Fruit fly (Drosophila melanogaster) Kc167 (cell line): ENCODE results near the gene CG13108.

Experiments used
- Myc ChIP-seq: fragments of >200 bp; optimal IDR thresholded peaks from 2 replicates; lab custom pipeline; 2017; ENCODE audit warnings: missing external identifiers
- Sin3A ChIP-seq: fragments of >200 bp; optimal IDR thresholded peaks from 2 replicates; lab custom pipeline; 2018; ENCODE audit warnings: missing external identifiers
- h ChIP-seq: fragments of >200 bp; optimal IDR thresholded peaks from 3 replicates; lab custom pipeline; 2018; ENCODE audit warnings: missing external identifiers
- insv ChIP-seq: fragments of >200 bp; optimal IDR thresholded peaks from 3 replicates; lab custom pipeline; 2018; ENCODE audit warnings: missing external identifiers
- psq ChIP-seq: fragments of >200 bp; optimal IDR thresholded peaks from 2 replicates; lab custom pipeline; 2017; ENCODE audit warnings: missing external identifiers
- ttk ChIP-seq: sonication (Bioruptor generic); optimal IDR thresholded peaks from 2 replicates; lab custom pipeline; 2017; ENCODE audit warnings: missing external identifiers

Gene CG13108

DNA sequence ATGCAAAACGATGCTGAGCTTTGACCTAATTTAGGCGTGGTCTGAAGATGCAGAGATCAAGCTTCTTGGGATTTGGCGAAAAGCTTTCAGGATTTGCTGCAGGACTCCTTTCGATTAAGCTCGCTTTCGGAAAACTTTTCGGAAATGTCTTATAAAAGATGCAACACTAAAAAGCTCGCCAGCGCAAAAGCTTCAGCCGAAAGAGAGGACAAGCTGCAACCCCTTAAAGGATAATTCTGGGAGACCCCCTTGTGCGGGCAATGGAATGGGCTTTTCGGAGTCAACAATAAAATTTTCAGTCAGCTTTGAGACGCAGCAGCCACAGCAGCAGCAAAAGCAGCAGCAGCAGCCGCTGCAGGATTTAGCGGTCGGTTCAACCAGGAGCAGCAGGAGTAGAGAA, at the start of gene CG13108:
CG13108 (plus strand) TSS at position 301 of the 400 bp plus-strand sequence.
- TF ChIP-seq insv = no peak

DNA sequence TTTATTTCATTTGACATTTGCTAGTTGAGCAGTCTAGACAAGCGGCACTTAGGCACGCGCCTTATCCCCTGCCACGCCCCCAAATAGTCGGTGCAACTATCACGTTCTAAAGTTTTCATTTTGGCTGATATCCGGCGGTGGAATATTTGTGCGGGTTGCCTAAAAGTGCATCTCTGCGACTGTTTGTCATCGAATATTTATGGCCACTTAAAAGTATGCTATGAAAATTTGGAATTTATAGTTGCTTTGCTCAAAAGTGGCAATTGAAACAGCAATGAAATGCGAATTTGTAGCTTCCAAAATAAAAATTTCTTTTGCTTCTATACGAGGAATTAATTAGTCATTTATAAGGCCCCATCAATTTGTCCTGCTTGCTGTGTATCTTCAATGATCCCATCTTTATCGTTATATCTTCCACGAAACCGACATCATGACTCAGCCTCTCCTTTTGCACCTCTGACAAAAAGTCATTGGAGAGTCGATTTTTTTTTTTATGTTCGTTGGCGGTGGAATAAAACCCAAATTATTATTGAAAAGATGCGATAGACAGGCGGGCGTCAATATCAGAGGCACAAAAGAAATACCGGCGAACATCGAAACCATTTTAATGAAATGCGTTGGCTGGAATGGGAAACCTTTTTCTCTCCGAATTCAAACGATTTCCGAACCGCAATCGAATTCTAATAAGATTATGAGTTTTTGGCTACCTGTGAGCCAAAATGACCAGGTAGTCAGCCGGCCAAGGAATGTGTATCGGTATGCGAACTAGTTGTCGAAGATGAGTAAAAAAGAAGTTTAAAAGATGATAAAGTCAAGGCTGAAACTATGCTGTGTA, 43.3 kb upstream of the CG13108 start:
- TF ChIP-seq psq (lab: Kevin White, UChicago) = no peak
- TF ChIP-seq insv = no peak
- TF ChIP-seq ttk = no peak
- no peak for TF ChIP-seq Myc (lab: Kevin White, UChicago)
- no peak for TF ChIP-seq Sin3A

DNA sequence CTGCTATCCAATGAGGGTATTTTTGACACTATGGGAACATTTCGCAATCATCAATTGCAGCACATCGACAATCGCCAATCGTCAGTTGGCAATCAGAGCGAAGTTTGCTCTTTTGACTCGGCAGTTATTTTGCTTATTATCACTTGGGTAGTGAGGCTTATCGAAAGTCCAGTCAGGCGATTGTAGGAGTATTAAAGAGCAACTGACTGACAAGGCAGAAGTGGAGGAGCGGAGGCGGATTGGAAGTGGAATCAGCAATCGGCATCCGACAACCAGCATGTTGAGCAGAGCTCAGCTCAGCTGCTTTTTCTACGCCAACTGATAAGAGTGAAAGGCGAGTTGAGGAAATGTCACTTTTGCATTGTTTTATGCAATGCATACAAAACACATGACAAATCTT, 41.7 kb upstream of the CG13108 start:
- TF ChIP-seq ttk = no peak
- TF ChIP-seq Sin3A = no peak
- TF ChIP-seq insv = no peak
- TF ChIP-seq h (lab: Kevin White, UChicago) = no peak
- TF ChIP-seq Myc (lab: Kevin White, UChicago) = no peak
- no peak for TF ChIP-seq psq (lab: Kevin White, UChicago)

DNA sequence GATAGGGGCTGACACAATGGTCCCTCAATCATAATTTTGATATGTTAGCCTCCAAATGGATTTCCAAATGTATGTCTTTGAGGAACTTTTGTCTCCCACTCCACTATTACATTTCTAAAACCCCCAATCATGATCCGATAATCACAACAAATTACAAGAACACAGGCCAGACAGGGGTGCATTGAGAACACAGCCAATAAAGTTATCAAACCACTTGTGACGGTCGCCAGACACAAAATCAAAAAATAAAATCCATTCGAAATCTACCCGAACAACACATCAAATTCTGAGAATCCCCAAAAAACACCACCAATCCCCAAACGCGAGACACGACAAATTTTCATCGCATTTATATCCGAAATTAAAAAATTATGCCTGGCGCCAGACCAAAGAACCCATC, 40.3 kb upstream of the CG13108 start:
- TF ChIP-seq ttk (no peak), Sin3A (no peak), psq (lab: Kevin White, UChicago) (no peak)

DNA sequence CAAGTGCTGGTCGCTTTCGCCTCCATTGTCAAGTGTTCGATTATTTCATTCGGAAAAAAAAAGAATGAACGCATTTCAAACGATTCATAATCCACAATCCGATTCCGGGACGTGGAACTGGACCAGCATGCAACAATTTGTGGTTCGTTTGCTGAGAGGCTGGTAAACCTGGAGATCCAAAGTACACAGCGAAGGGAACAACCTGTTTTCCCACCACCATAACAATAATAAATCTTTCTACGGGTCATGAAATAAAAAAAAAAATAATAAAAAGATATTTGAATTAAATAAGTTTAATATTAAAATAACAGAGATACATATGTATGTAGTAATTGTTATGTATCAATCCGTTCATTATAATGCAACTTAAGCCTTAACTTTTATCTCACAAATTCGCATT, 39.6 kb upstream of the CG13108 start:
- TF ChIP-seq ttk (no peak), insv (no peak), Sin3A (no peak), Myc (lab: Kevin White, UChicago) (no peak), h (lab: Kevin White, UChicago) (no peak), psq (lab: Kevin White, UChicago) (no peak)

DNA sequence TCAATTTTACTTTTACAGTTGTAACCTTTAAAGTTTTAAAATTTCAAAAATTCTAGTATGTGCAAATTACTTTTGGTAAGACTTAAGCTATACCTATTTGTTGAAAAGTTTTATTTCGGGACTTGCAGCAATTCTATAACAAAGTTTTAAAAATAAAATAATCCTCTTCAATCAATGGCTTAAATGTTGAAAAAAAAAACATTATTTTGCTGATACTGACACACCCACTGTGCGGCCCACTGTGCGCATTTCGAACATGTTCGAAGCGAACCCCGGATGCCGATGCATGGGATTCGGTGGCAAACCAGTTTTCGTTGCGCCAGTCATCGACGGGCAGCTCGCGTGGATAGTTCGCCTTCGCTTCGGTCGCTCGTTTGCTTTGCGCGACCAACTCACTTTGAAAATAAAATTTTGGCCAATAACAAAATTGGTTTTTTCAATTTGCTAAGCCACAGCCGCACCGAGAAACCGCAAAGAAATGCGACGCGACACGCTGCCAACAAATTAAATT, 38.6 kb upstream of the CG13108 start, which contains the start of gene CG32982:
CG32982 (plus strand) TSS at position 320 of the 511 bp plus-strand sequence.
- TF ChIP-seq Sin3A (no peak), psq (lab: Kevin White, UChicago) (no peak), ttk (no peak)

DNA sequence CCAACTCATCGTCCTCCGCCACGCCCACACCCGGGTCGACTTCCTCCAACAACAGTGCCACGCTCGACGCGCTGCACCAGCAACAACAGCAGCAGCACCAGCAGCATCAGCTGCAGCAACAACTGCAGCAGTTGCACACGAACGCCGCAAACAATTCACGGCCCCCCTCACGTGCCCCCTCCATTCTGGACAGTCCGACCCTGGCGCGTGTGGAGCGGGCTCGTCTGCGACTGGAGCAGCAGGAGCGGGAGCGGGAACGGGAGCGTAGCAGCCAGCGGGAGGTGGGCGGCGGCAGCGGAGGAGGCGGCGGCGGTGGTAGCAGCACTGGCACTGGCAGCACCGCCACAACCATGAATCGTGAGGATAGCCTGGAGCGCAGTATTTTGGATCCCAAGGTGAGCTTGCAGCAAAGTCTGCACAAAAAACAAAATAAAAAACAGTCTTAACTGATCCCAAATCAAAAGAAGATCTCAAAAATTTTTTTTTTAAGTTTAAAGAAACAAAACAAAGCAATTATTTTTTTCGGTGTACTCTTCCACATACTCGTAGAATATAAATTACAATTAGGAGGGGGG, 36.9 kb upstream of the CG13108 start:
- no peak for TF ChIP-seq Sin3A
- TF ChIP-seq h (lab: Kevin White, UChicago) = no peak
- TF ChIP-seq Myc (lab: Kevin White, UChicago) = no peak
- no peak for TF ChIP-seq insv

DNA sequence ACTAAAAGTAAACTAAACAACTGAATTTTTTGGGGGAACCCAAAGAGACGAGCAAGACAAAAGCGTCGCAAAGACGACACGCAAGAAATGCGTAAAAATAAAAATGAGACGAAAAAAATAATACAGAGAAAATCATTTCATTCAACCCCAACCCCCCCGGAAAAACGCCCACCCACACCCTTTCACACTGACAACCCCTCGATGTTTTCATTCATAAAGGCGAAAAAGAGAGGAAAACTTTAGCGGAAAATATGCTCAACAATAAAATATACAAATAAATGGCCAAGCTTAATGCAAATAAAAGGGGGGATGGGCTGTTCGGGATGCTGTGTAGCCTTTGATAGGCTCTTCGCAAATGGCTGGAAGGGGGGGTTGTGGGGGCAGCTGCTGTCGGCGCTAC, 33.1 kb upstream of the CG13108 start:
- TF ChIP-seq h (lab: Kevin White, UChicago) (no peak), insv (no peak), ttk (no peak), psq (lab: Kevin White, UChicago) (no peak), Sin3A (no peak), Myc (lab: Kevin White, UChicago) (no peak)

DNA sequence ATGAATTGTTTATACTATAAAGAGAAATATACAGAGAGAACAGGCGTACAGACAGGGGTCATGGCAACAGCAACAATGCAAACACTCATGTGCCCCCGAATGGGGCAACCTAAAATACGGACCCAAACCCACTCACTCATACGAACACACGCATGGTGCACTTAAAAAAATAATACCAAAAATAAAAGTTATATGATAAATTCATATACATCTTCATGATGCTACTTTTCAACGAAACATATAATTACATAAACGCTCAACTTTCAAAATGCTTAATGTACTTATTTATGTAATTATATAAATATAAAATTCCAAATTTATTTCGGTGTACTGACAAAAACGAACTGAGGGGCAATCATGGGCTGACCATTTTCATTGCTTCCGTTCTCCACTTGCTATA, 30.9 kb upstream of the CG13108 start:
- TF ChIP-seq insv = no peak
- no peak for TF ChIP-seq Sin3A
- no peak for TF ChIP-seq h (lab: Kevin White, UChicago)
- TF ChIP-seq Myc (lab: Kevin White, UChicago) = no peak
- TF ChIP-seq psq (lab: Kevin White, UChicago) = no peak
- no peak for TF ChIP-seq ttk

DNA sequence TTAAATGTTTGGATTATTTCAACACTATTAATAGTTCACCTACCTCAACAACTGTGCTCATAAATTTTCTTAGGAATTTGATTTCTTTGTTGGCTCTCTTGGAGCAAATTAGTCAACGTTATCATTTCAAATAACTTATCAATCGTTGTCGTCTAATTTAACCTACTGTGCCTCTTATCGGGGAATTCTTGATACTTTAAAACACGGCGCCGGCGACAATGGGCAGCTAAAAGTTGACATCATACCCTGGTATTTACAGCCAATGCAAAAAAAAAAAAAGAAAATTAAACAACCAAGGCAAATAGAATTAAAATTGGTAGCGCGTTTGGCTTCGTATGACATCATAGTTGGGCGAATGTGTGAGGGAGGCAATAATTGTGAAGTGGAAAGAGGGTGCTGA, 29.8 kb upstream of the CG13108 start:
- no peak for TF ChIP-seq psq (lab: Kevin White, UChicago)
- no peak for TF ChIP-seq Myc (lab: Kevin White, UChicago)
- no peak for TF ChIP-seq ttk
- TF ChIP-seq insv = no peak
- no peak for TF ChIP-seq h (lab: Kevin White, UChicago)
- no peak for TF ChIP-seq Sin3A

DNA sequence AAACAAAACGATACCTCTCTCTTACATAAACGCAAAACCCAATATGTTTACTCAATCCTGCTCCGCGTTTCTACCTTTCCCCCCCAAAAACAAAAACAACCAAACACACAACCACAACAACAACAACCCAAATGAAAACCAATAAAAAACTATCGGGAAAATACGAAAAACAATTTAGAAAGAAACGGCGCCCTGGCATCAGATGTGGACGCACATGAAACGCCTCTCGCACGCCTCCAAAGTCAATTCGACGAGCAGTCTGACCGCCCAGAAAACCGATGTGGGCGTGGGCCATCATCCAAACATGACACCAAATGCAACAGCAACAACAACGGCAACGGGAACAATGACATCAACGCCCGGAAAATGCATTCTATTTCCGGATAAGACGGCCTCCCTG, 29.1 kb upstream of the CG13108 start:
- TF ChIP-seq psq (lab: Kevin White, UChicago) (no peak), Myc (lab: Kevin White, UChicago) (no peak), insv (no peak), h (lab: Kevin White, UChicago) (no peak), Sin3A (no peak), ttk (no peak)

DNA sequence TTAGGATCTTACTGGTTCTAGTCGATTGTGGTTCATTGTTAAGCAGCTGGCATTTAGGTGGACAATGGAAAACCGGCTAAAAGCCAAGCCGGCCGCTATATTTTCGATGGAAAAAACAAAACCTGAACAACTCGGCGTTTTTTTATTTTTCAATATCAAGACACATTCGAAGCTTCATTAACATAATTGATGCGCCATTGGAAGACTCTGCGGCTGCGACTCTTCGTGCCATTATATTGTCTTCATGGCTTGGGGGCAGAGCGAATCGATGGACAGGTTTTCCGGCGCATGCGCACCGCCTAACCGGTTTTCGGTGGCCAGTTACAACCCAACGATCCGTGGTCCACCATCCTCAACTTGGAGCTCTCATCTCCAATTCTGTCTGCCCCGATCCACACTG, 27.3 kb upstream of the CG13108 start:
- TF ChIP-seq h (lab: Kevin White, UChicago) = no peak
- no peak for TF ChIP-seq ttk
- TF ChIP-seq Myc (lab: Kevin White, UChicago) = no peak
- TF ChIP-seq insv = no peak
- no peak for TF ChIP-seq psq (lab: Kevin White, UChicago)
- no peak for TF ChIP-seq Sin3A

DNA sequence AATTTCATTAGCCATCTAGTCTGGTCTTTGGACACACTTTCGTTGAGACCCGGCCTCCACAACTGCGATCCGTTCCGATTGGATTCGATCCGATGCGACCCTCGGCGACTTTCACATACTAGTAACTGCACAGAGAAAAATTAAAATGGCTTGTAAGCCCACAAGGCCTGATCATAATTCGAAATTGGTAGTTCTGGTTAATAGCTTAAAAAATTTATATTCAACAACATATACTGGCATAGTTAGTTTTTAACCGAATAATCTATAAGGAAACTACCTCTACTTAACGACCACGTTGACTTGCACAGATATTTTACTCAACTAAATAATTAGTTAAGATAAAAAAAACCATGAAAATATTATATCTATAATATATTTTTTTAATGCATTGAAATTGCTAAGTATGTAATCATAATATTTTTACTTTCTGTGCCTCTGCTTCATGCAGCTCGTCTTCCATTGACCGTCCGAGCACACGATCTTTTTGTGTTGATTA, 23.0 kb upstream of the CG13108 start:
- TF ChIP-seq Sin3A (no peak), insv (no peak), Myc (lab: Kevin White, UChicago) (no peak)
